Worm (Caenorhabditis elegans) whole organism, early embryonic: ENCODE measurements around the gene Y56A3A.30.

Source experiments
- hmbx-1 ChIP-seq: sonication (generic microtip); optimal IDR thresholded peaks from 2 replicates; lab custom pipeline; 2016; ENCODE audit warnings: mild to moderate bottlenecking, missing genetic modification characterization, missing compliant biosample characterization
- pes-1 ChIP-seq: fragments of 200-800 bp; sonication (Bioruptor generic); IDR thresholded peaks from 2 replicates; pipeline ENCODE4 v1.3.6; 2022; ENCODE audit warnings: missing genetic modification reagents, missing genetic modification characterization, missing compliant biosample characterization
- tbx-11 ChIP-seq: fragments of 200-800 bp; sonication (Bioruptor generic); IDR thresholded peaks from 2 replicates; pipeline ENCODE4 v1.3.6; 2022; ENCODE audit warnings: missing genetic modification characterization, missing compliant biosample characterization
- tbx-37 ChIP-seq: fragments of 200-800 bp; sonication (Bioruptor generic); conservative IDR thresholded peaks from 2 replicates; pipeline ENCODE4 v1.3.6; 2022; ENCODE audit warnings: missing genetic modification reagents, missing genetic modification characterization, missing compliant biosample characterization

DNA sequence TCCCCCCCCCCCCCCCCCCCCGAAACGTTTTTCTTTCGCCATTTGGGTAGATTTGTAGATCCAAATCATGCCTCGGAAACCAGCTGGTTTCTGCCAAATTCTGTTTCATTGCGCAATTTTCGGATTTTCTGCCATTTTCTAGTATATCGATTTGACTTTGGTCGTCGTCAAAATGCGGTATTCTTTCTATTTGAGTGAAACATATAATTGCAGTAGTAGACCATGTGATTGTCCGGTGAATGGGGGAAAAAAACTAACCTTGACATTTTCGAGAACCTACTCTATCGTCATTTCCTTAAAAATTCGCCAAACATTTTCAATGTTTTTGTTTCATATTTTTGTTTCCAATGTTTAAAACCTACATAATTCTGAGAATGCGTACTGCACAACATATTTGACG is 36.7 kb upstream of the Y56A3A.30 start:
- TF ChIP-seq pes-1 (GFP tag; lab: Robert Waterston, UW): no peak
- TF ChIP-seq hmbx-1 (tag; lab: Kevin White, UChicago): no peak
- TF ChIP-seq tbx-37: no peak
- TF ChIP-seq tbx-11 (GFP tag; lab: Robert Waterston, UW): no peak
